Worm (Caenorhabditis elegans): Measurements from ENCODE around the gene R05D8.9.

The R05D8.9 gene

DNA sequence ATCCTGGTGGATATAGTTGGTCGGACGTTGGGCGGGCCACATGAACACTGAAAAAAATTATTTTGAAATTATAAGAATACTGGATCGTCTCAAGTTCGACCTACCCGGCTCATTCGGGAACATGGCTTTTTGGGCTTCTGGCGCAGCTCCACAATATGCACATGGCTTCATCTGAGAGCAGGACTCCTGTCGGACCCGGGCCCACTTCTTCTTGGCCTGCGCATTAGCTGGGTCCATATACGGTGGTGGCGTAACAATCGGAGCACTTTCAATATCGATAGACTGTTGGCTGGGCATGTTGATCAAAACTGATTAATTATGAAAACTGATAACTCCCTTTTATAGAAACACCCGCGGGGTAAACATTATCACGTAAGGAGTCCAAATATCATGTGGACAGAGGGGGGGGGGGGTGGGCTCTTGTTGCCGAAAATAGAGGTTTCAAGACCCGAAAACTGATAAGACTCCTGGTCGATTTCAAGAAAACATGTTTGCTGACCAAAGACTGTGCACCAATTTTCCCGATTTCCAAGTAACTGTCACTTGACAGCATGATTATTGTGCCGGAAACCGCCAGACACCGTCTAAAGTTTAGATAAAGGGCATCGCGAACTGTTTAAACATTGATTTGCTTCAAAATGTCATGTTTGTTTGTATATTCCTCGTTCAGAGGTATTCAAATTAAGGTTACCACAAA lies 36.4 kb downstream of the R05D8.9 start, which contains the start of gene dod-3:
Gene dod-3, minus strand, starts transcription at position 315 of the 697 bp plus-strand sequence.
- TF ChIP-seq unc-55 (GFP tag; optimal IDR thresholded peaks at IDR 0.05), result no peak
- TF ChIP-seq F13H6.1 (tag; optimal IDR thresholded peaks at IDR 0.05), result peak; percentile 57
- TF ChIP-seq sma-9 (GFP tag; optimal IDR thresholded peaks at IDR 0.05), result no peak
- TF ChIP-seq sma-9 (tag; optimal IDR thresholded peaks at IDR 0.05), result no peak
- TF ChIP-seq peb-1 (tag; optimal IDR thresholded peaks at IDR 0.05), result no peak
- no peak for TF ChIP-seq lin-39 (tag; optimal IDR thresholded peaks at IDR 0.05)
- no peak for TF ChIP-seq dmd-4 (tag; optimal IDR thresholded peaks at IDR 0.05)
- no peak for TF ChIP-seq nhr-6 (tag; optimal IDR thresholded peaks at IDR 0.05)

- no peak for TF ChIP-seq nhr-77 (tag; optimal IDR thresholded peaks at IDR 0.05)
- TF ChIP-seq elt-3 (tag; optimal IDR thresholded peaks at IDR 0.05), result no peak
- TF ChIP-seq nhr-11 (tag; optimal IDR thresholded peaks at IDR 0.05), result no peak
- no peak for TF ChIP-seq aly-2 (tag; optimal IDR thresholded peaks at IDR 0.05)
- TF ChIP-seq C34F6.9 (tag; optimal IDR thresholded peaks at IDR 0.05), result no peak
- no peak for TF ChIP-seq fos-1 (tag; optimal IDR thresholded peaks at IDR 0.05)
These were observed 39.1 kb downstream of the R05D8.9 start, which contains the start of gene str-33 for ce11 chrV:2728236-2728635. Gene str-33 (plus strand): TSS chrV:2728536.

- no peak for TF ChIP-seq nhr-12 (tag; optimal IDR thresholded peaks at IDR 0.05)
- TF ChIP-seq fos-1 (tag; optimal IDR thresholded peaks at IDR 0.05), result no peak
- TF ChIP-seq alr-1 (tag; optimal IDR thresholded peaks at IDR 0.05), result no peak
- TF ChIP-seq unc-62 (GFP tag; optimal IDR thresholded peaks at IDR 0.05), result no peak
- TF ChIP-seq ceh-82 (tag; optimal IDR thresholded peaks at IDR 0.05), result no peak
- TF ChIP-seq ZK546.5 (tag; optimal IDR thresholded peaks at IDR 0.05), result no peak
- TF ChIP-seq lin-39 (tag; optimal IDR thresholded peaks at IDR 0.05), result no peak
- no peak for TF ChIP-seq aly-2 (tag; optimal IDR thresholded peaks at IDR 0.05)
- TF ChIP-seq sem-4 (tag; optimal IDR thresholded peaks at IDR 0.05), result no peak
- no peak for TF ChIP-seq nhr-237 (tag; optimal IDR thresholded peaks at IDR 0.05)
- TF ChIP-seq elt-3 (tag; optimal IDR thresholded peaks at IDR 0.05), result no peak
- no peak for TF ChIP-seq nhr-77 (tag; optimal IDR thresholded peaks at IDR 0.05)
- TF ChIP-seq lin-13 (GFP tag; optimal IDR thresholded peaks at IDR 0.05), result no peak
- TF ChIP-seq F13H6.1 (tag; optimal IDR thresholded peaks at IDR 0.05), result no peak
- no peak for TF ChIP-seq blmp-1 (tag; optimal IDR thresholded peaks at IDR 0.05; ENCODE audit: insufficient read depth)
- no peak for TF ChIP-seq snpc-4 (tag; optimal IDR thresholded peaks at IDR 0.05)
- no peak for TF ChIP-seq nhr-129 (tag; optimal IDR thresholded peaks at IDR 0.05)
- no peak for TF ChIP-seq ztf-1 (GFP tag; conservative IDR thresholded peaks at IDR 0.05)
- no peak for TF ChIP-seq mab-5 (tag; optimal IDR thresholded peaks at IDR 0.05)
- no peak for TF ChIP-seq mdl-1 (tag; optimal IDR thresholded peaks at IDR 0.05)
These were observed 40.3 kb downstream of the R05D8.9 start, which contains the start of gene str-13 for ce11 chrV:2727101-2727500. Gene str-13 (minus strand): TSS chrV:2727201.

ce11 chrV:2725225-2725624 lies 42.1 kb downstream of the R05D8.9 start, which contains the start of gene srg-59:
Gene srg-59 (minus strand): TSS chrV:2725325.
- TF ChIP-seq blmp-1 (tag; optimal IDR thresholded peaks at IDR 0.05; ENCODE audit: insufficient read depth) (no peak), ztf-11 (tag; optimal IDR thresholded peaks at IDR 0.05) (no peak), skn-1 (tag; optimal IDR thresholded peaks at IDR 0.05) (no peak), unc-55 (GFP tag; optimal IDR thresholded peaks at IDR 0.05) (no peak), F13H6.1 (tag; optimal IDR thresholded peaks at IDR 0.05) (no peak), nhr-11 (tag; optimal IDR thresholded peaks at IDR 0.05) (no peak), alr-1 (tag; optimal IDR thresholded peaks at IDR 0.05) (no peak), nhr-25 (tag; optimal IDR thresholded peaks at IDR 0.05) (no peak), elt-3 (tag; optimal IDR thresholded peaks at IDR 0.05) (no peak), dmd-4 (tag; optimal IDR thresholded peaks at IDR 0.05) (no peak), nhr-77 (tag; optimal IDR thresholded peaks at IDR 0.05) (no peak), nhr-6 (tag; optimal IDR thresholded peaks at IDR 0.05) (no peak), nhr-12 (tag; optimal IDR thresholded peaks at IDR 0.05) (no peak)

DNA sequence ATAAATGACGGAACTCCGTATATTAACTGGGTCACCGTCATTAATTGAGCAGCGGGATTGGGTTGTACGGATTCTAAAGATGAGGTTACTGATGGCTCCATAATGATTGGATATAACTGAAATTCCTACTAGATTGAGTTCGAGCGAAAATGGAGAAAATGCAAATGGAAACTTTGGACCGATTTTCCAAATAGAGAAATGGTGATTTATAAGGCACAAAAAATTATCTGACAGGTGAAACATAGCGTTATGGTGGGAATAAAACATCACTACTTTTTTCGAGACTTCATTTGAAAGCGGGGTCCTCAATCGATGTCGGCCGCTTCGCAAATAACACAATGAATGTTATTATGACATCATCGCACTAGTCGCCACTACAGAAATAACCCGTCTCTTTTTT lies 44.8 kb downstream of the R05D8.9 start, which contains the start of gene srg-60:
Gene srg-60, minus strand, starts transcription at position 101 of the 400 bp plus-strand sequence.
- TF ChIP-seq fos-1 (tag; optimal IDR thresholded peaks at IDR 0.05), result no peak

- TF ChIP-seq nhr-25 (tag; optimal IDR thresholded peaks at IDR 0.05), result no peak
- no peak for TF ChIP-seq crh-2 (tag; optimal IDR thresholded peaks at IDR 0.05)
- TF ChIP-seq aly-2 (tag; optimal IDR thresholded peaks at IDR 0.05), result no peak
- TF ChIP-seq nhr-12 (tag; optimal IDR thresholded peaks at IDR 0.05), result no peak
- no peak for TF ChIP-seq egl-27 (tag; optimal IDR thresholded peaks at IDR 0.05)
- no peak for TF ChIP-seq ztf-1 (GFP tag; conservative IDR thresholded peaks at IDR 0.05)
- no peak for TF ChIP-seq nhr-129 (tag; optimal IDR thresholded peaks at IDR 0.05)
- no peak for TF ChIP-seq Y55F3AM.14 (GFP tag; optimal IDR thresholded peaks at IDR 0.05)
- no peak for TF ChIP-seq C34F6.9 (tag; optimal IDR thresholded peaks at IDR 0.05)
- TF ChIP-seq unc-55 (GFP tag; optimal IDR thresholded peaks at IDR 0.05), result no peak
These were observed 46.6 kb downstream of the R05D8.9 start, which contains the start of gene srt-27 for ce11 chrV:2720763-2721162. Gene srt-27 (minus strand): TSS chrV:2720863.
